Worm (Caenorhabditis elegans) whole organism, midembryonic: ENCODE measurements around the gene znf-593.

Experiments used
- T22C8.4 ChIP-seq: fragments of 200-800 bp; sonication (Bioruptor generic); IDR thresholded peaks from 2 replicates; pipeline ENCODE4 v1.3.6; 2022; ENCODE audit warnings: missing genetic modification characterization, missing compliant biosample characterization
- cog-1 ChIP-seq: sonication (generic microtip); optimal IDR thresholded peaks from 2 replicates; lab custom pipeline; 2016; ENCODE audit warnings: missing genetic modification characterization, missing compliant biosample characterization
- flt-1 ChIP-seq: fragments of 200-800 bp; sonication (Bioruptor generic); IDR thresholded peaks from 2 replicates; pipeline ENCODE4 v1.3.6; 2022; ENCODE audit warnings: missing genetic modification characterization, missing compliant biosample characterization
- klf-2 ChIP-seq: fragments of 200-800 bp; sonication (Bioruptor generic); conservative IDR thresholded peaks from 2 replicates; pipeline ENCODE4 v1.3.6; 2022; ENCODE audit warnings: missing genetic modification reagents, missing genetic modification characterization, missing compliant biosample characterization
- med-1 ChIP-seq: sonication (generic microtip); optimal IDR thresholded peaks from 2 replicates; lab custom pipeline; 2017; ENCODE audit warnings: missing genetic modification characterization, mild to moderate bottlenecking, missing compliant biosample characterization, antibody characterized with exemption, missing genetic modification reagents; ENCODE audit not compliant: insufficient read depth
- ref-1 ChIP-seq: fragments of 200-800 bp; sonication (Bioruptor generic); conservative IDR thresholded peaks from 2 replicates; pipeline ENCODE4 v1.3.6; 2022; ENCODE audit warnings: missing genetic modification reagents, missing genetic modification characterization, missing compliant biosample characterization
- tab-1 ChIP-seq: fragments of 200-800 bp; sonication (Bioruptor generic); IDR thresholded peaks from 2 replicates; pipeline ENCODE4 v1.3.6; 2022; ENCODE audit warnings: missing genetic modification characterization, missing compliant biosample characterization
- ztf-23 ChIP-seq: fragments of 200-800 bp; sonication (Bioruptor generic); IDR thresholded peaks from 2 replicates; pipeline ENCODE4 v1.3.6; 2022; ENCODE audit warnings: missing genetic modification reagents, missing genetic modification characterization, missing compliant biosample characterization
- ztf-29 ChIP-seq: fragments of 200-800 bp; sonication (Bioruptor generic); IDR thresholded peaks from 2 replicates; pipeline ENCODE4 v1.3.6; 2022; ENCODE audit warnings: missing genetic modification reagents, missing genetic modification characterization, missing compliant biosample characterization

znf-593 gene

DNA sequence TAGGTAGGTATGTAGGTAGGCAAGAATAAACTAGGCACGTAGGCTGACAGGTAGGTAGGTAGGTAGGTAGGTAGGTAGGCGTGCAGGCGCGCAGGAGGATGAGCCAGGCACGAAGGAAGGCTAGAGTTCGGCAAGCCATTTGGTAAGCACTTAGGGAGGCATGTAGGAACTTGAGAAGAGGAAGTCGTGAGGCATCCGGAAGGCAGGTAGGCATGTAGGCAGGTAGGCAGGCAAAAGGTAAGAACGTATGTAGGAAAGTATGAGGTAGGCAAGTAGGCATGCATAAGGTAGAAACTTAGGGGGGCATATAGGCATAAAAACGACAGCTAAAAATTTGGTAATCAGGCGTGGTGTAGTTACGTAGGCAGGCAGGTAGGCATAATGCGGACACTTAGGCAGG is 42.4 kb downstream of the znf-593 start:
- TF ChIP-seq tab-1 (GFP tag; lab: Robert Waterston, UW) (0 out of 2 replicates have a peak, but pooled peaks have one; percentile 27), T22C8.4 (GFP tag; lab: Robert Waterston, UW) (no peak)

DNA sequence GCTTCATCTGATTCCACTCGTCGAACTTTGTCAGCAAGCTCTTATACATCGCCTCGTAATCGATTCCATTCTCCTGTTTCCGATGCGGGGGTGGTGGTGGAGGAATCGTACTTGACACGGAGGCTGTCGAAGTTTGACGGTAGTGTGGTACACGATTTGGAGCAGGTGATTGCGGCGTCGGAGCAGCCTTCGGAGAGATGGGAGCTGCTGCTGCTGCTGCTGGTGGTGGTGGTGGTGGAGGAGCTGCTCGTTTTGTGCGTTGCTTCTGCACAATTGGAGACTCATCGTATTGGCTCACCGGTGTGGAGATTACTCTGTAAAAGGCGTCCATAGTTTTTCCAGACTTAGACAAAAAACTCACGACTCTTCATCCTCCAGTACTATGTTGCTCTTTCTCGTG is 44.3 kb downstream of the znf-593 start:
- TF ChIP-seq klf-2 (GFP tag; lab: Robert Waterston, UW), result no peak
- no peak for TF ChIP-seq cog-1 (tag; lab: Kevin White, UChicago)
- no peak for TF ChIP-seq med-1 (GFP tag; lab: Kevin White, UChicago)
- no peak for TF ChIP-seq flt-1 (GFP tag; lab: Robert Waterston, UW)
- no peak for TF ChIP-seq ref-1
- no peak for TF ChIP-seq T22C8.4 (GFP tag; lab: Robert Waterston, UW)
- TF ChIP-seq tab-1 (GFP tag; lab: Robert Waterston, UW), result no peak
- TF ChIP-seq ztf-23 (GFP tag; lab: Robert Waterston, UW), result no peak
- no peak for TF ChIP-seq ztf-29 (GFP tag; lab: Robert Waterston, UW)

DNA sequence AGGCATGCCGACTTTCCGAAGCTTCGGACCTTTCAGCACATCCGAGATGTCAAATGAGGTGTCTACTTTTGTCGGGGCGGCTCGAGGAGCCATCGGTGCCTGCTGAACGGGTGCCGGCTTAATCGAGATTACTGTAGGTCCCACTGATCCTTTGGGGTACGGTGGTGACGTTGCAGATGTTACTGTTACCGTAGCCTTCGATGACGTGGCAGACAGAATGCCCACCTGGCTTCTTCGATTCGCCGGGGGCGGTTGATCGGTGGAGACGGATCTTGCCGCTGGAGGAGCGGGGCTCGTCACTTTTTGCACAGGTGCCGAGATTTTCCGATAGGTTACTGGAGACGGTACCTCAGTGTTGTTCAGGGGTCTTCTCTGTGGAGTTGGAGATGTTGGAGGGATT is 46.9 kb downstream of the znf-593 start:
- TF ChIP-seq med-1 (GFP tag; lab: Kevin White, UChicago) (no peak), flt-1 (GFP tag; lab: Robert Waterston, UW) (no peak), klf-2 (GFP tag; lab: Robert Waterston, UW) (no peak), ztf-23 (GFP tag; lab: Robert Waterston, UW) (no peak), T22C8.4 (GFP tag; lab: Robert Waterston, UW) (no peak), cog-1 (tag; lab: Kevin White, UChicago) (no peak), ref-1 (no peak), ztf-29 (GFP tag; lab: Robert Waterston, UW) (no peak), tab-1 (GFP tag; lab: Robert Waterston, UW) (no peak)

DNA sequence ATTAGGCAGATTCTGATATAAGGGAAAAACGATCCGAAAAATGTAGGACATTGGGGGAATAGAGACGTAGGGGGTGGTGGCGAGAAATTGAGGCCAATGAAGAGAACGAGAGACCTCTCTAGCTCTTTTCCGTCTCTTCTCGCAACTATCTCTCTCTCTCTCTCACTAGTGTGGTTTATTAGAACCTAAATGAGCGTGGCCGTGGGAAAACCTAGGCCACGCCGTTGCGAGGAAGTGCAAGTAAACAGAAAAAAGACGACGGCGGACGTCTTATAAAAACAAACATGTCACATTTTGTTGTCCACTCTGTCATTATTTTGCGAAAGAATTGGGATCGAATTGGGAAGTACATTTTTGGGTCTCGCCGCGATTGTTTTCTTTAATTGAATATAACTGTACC is 48.5 kb downstream of the znf-593 start:
- TF ChIP-seq ztf-23 (GFP tag; lab: Robert Waterston, UW) (peak; percentile 55; the same call in 1 of the 2 replicates), ref-1 (no peak), T22C8.4 (GFP tag; lab: Robert Waterston, UW) (no peak), flt-1 (GFP tag; lab: Robert Waterston, UW) (0 out of 2 replicates have a peak, but pooled peaks have one; percentile 46), klf-2 (GFP tag; lab: Robert Waterston, UW) (no peak), med-1 (GFP tag; lab: Kevin White, UChicago) (no peak), cog-1 (tag; lab: Kevin White, UChicago) (peak; percentile 64)

DNA sequence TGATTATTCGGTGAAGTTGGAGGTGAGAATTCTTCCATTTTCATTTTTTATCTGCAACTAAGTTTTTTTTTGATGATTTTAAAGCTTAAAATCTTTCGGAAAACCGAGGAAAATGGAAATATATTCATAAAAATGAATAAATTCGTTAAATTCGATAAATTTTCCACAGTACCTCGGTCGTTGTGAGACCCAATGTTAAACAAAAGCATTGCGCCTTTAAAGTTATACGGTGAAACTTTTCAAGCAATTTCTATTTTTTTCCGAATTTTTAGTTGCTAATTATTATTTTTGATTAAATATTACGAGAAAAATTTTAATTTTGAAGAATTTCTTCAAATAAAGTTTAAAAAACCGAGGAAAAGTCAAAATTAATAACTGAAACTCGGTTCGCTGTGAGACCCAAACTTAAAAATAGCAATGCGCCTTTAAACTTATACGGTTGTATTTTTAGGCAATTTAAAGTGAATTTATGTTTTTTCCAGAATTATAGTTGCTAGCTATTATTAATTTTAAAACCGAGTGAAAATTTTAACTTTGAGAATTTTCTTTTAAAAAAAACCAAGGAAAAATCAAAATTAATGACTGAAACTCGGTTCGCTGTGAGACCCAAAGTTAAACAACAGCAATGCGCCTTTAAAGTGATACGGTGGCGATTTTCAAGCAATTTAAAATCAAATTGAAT is 49.1 kb downstream of the znf-593 start, which contains the start of gene taf-12:
TSS of gene taf-12 (minus strand) at position 51 of the 682 bp plus-strand sequence.
- no peak for TF ChIP-seq klf-2 (GFP tag; lab: Robert Waterston, UW)
- no peak for TF ChIP-seq flt-1 (GFP tag; lab: Robert Waterston, UW)
- no peak for TF ChIP-seq ztf-23 (GFP tag; lab: Robert Waterston, UW)
- TF ChIP-seq ref-1, result no peak
- no peak for TF ChIP-seq T22C8.4 (GFP tag; lab: Robert Waterston, UW)
- no peak for TF ChIP-seq ztf-29 (GFP tag; lab: Robert Waterston, UW)
- TF ChIP-seq tab-1 (GFP tag; lab: Robert Waterston, UW), result no peak
- no peak for TF ChIP-seq cog-1 (tag; lab: Kevin White, UChicago)
